Fruit fly (Drosophila melanogaster) whole organism, embryonic: Measurements from ENCODE around the gene Sk2.

Experiments
- Ada2b ChIP-seq: fragments of 200-800 bp; sonication (Bioruptor generic); IDR thresholded peaks from 2 replicates; pipeline ENCODE4 v1.3.6; 2022; ENCODE audit warnings: missing biosample characterization, missing genetic modification characterization
- B-H2 ChIP-seq: fragments of 200-800 bp; sonication (Bioruptor generic); optimal IDR thresholded peaks from 2 replicates; lab custom pipeline; 2018; ENCODE audit warnings: missing biosample characterization, mild to moderate bottlenecking, missing genetic modification characterization
- CG10274 ChIP-seq: fragments of 200-800 bp; sonication (Bioruptor generic); optimal IDR thresholded peaks from 3 replicates; lab custom pipeline; 2017; ENCODE audit warnings: missing biosample characterization, mild to moderate bottlenecking, missing genetic modification characterization
- CG10959 ChIP-seq: fragments of 200-800 bp; sonication (Bioruptor generic); IDR thresholded peaks from 2 replicates; pipeline ENCODE4 v1.3.6; 2022; ENCODE audit warnings: missing biosample characterization, missing genetic modification characterization
- CG11695 ChIP-seq: fragments of 200-800 bp; sonication (Bioruptor generic); IDR thresholded peaks from 3 replicates; pipeline ENCODE4 v1.3.6; 2022; ENCODE audit warnings: missing biosample characterization, missing genetic modification characterization
- CG12071 ChIP-seq: fragments of 200-800 bp; sonication (Bioruptor generic); optimal IDR thresholded peaks from 3 replicates; lab custom pipeline; 2018; ENCODE audit warnings: missing biosample characterization, mild to moderate bottlenecking, missing genetic modification characterization
- CG12659 ChIP-seq: fragments of 200-800 bp; sonication (Bioruptor generic); optimal IDR thresholded peaks from 3 replicates; lab custom pipeline; 2017; ENCODE audit warnings: mild to moderate bottlenecking, missing biosample characterization, missing genetic modification reagents, missing genetic modification characterization
- CG15073 ChIP-seq: fragments of 200-800 bp; sonication (Bioruptor generic); optimal IDR thresholded peaks from 2 replicates; lab custom pipeline; 2016; ENCODE audit warnings: missing biosample characterization, missing genetic modification characterization
- CG1603 ChIP-seq: fragments of 200-800 bp; sonication (Bioruptor generic); optimal IDR thresholded peaks from 2 replicates; lab custom pipeline; 2019; ENCODE audit warnings: missing biosample characterization, mild to moderate bottlenecking, missing genetic modification characterization, moderate library complexity
- CG16813 ChIP-seq: fragments of 200-800 bp; sonication (Bioruptor generic); IDR thresholded peaks from 3 replicates; pipeline ENCODE4 v1.3.6; 2022; ENCODE audit warnings: missing biosample characterization, missing genetic modification characterization; ENCODE audit not compliant: partially characterized antibody
- CG17612 ChIP-seq: fragments of 200-800 bp; sonication (Bioruptor generic); IDR thresholded peaks from 2 replicates; pipeline ENCODE4 v1.3.6; 2022; ENCODE audit warnings: missing biosample characterization, missing genetic modification characterization
- CG2116 ChIP-seq: fragments of 200-800 bp; sonication (Bioruptor generic); optimal IDR thresholded peaks from 3 replicates; lab custom pipeline; 2018; ENCODE audit warnings: missing biosample characterization, mild to moderate bottlenecking, missing genetic modification characterization
- CG2120 ChIP-seq: fragments of 200-800 bp; sonication (Bioruptor generic); optimal IDR thresholded peaks from 3 replicates; lab custom pipeline; 2016; ENCODE audit warnings: missing biosample characterization, missing genetic modification characterization
- CG2129 ChIP-seq: fragments of 200-800 bp; sonication (Bioruptor generic); IDR thresholded peaks from 2 replicates; pipeline ENCODE4 v1.3.6; 2022; ENCODE audit warnings: missing biosample characterization, missing genetic modification characterization; ENCODE audit not compliant: partially characterized antibody
- CG31441 ChIP-seq: fragments of 200-800 bp; sonication (Bioruptor generic); IDR thresholded peaks from 2 replicates; pipeline ENCODE4 v1.3.6; 2022; ENCODE audit warnings: missing biosample characterization, missing genetic modification characterization
- CG32532 ChIP-seq: fragments of 200-800 bp; sonication (Bioruptor generic); IDR thresholded peaks from 2 replicates; pipeline ENCODE4 v1.3.6; 2022; ENCODE audit warnings: missing biosample characterization, missing genetic modification characterization
- CG33557 ChIP-seq: fragments of 200-800 bp; sonication (Bioruptor generic); optimal IDR thresholded peaks from 2 replicates; lab custom pipeline; 2019; ENCODE audit warnings: missing biosample characterization, mild to moderate bottlenecking, missing genetic modification characterization, moderate library complexity
- CG4360 ChIP-seq: fragments of 200-800 bp; sonication (Bioruptor generic); IDR thresholded peaks from 2 replicates; pipeline ENCODE4 v1.3.6; 2022; ENCODE audit warnings: missing biosample characterization, missing genetic modification characterization
- CG8359 ChIP-seq: fragments of 200-800 bp; sonication (Bioruptor generic); optimal IDR thresholded peaks from 2 replicates; lab custom pipeline; 2017; ENCODE audit warnings: missing biosample characterization, mild to moderate bottlenecking, missing genetic modification characterization, borderline replicate concordance
- Doc3 ChIP-seq: fragments of 200-800 bp; sonication (Bioruptor generic); IDR thresholded peaks from 3 replicates; pipeline ENCODE4 v1.3.6; 2022; ENCODE audit warnings: missing biosample characterization, missing genetic modification characterization; ENCODE audit not compliant: partially characterized antibody
- Dref ChIP-seq: fragments of 200-800 bp; sonication (Bioruptor generic); IDR thresholded peaks from 2 replicates; pipeline ENCODE4 v1.3.6; 2022; ENCODE audit warnings: missing biosample characterization, missing genetic modification characterization
- Hand ChIP-seq: fragments of 200-800 bp; sonication (Bioruptor generic); optimal IDR thresholded peaks from 2 replicates; lab custom pipeline; 2017; ENCODE audit warnings: mild to moderate bottlenecking, missing biosample characterization, missing genetic modification reagents, missing genetic modification characterization
- HmgZ ChIP-seq: fragments of 200-800 bp; sonication (Bioruptor generic); optimal IDR thresholded peaks from 2 replicates; lab custom pipeline; 2018; ENCODE audit warnings: missing biosample characterization, mild to moderate bottlenecking, missing genetic modification characterization
- Hr51 ChIP-seq, 2 experiments: fragments of 200-800 bp; sonication (Bioruptor generic); optimal IDR thresholded peaks; 2 replicates in 1 of 2; 3 replicates in 1 of 2; lab custom pipeline; 2016 to 2018; ENCODE audit warnings: missing biosample characterization in 2 of 2, missing genetic modification characterization in 2 of 2, mild to moderate bottlenecking in 1 of 2, moderate library complexity in 1 of 2
- Lpt ChIP-seq: fragments of >200 bp; optimal IDR thresholded peaks from 2 replicates; lab custom pipeline; 2018; ENCODE audit warnings: missing biosample characterization, missing genetic modification characterization
- MBD-R2 ChIP-seq: fragments of 200-800 bp; sonication (Bioruptor generic); IDR thresholded peaks from 2 replicates; pipeline ENCODE4 v1.3.6; 2022; ENCODE audit warnings: missing biosample characterization, missing genetic modification characterization
- MESR4 ChIP-seq: fragments of 200-800 bp; sonication (Bioruptor generic); optimal IDR thresholded peaks from 2 replicates; lab custom pipeline; 2018; ENCODE audit warnings: missing biosample characterization, mild to moderate bottlenecking, missing genetic modification characterization, moderate library complexity
- NK7.1 ChIP-seq: fragments of 200-800 bp; sonication (Bioruptor generic); optimal IDR thresholded peaks from 3 replicates; lab custom pipeline; 2016; ENCODE audit warnings: missing biosample characterization, missing genetic modification characterization
- NfI ChIP-seq: fragments of 200-800 bp; sonication (Bioruptor generic); optimal IDR thresholded peaks from 3 replicates; lab custom pipeline; 2018; ENCODE audit warnings: missing biosample characterization, mild to moderate bottlenecking, missing genetic modification characterization, moderate library complexity
- Six4 ChIP-seq: fragments of 200-800 bp; sonication (Bioruptor generic); optimal IDR thresholded peaks from 2 replicates; lab custom pipeline; 2016; ENCODE audit warnings: missing biosample characterization, missing genetic modification characterization
- Sry-β ChIP-seq: fragments of 200-800 bp; sonication (Bioruptor generic); optimal IDR thresholded peaks from 2 replicates; lab custom pipeline; 2018; ENCODE audit warnings: missing biosample characterization, mild to moderate bottlenecking, missing genetic modification characterization, moderate library complexity
- Stat92E ChIP-seq, 3 experiments: fragments of >200 bp in 2 of 3; fragments of 200-800 bp in 1 of 3; sonication (Bioruptor generic) in 1 of 3; optimal IDR thresholded peaks; 2 replicates each; lab custom pipeline; 2017 to 2019; ENCODE audit warnings: missing biosample characterization in 3 of 3, missing genetic modification characterization in 3 of 3, mild to moderate bottlenecking in 1 of 3, moderate library complexity in 1 of 3
- Xrp1 ChIP-seq: fragments of 200-800 bp; sonication (Bioruptor generic); IDR thresholded peaks from 2 replicates; pipeline ENCODE4 v1.3.6; 2022; ENCODE audit warnings: missing biosample characterization, missing genetic modification characterization
- az2 ChIP-seq: fragments of 200-800 bp; sonication (Bioruptor generic); optimal IDR thresholded peaks from 3 replicates; lab custom pipeline; 2016; ENCODE audit warnings: missing biosample characterization, missing genetic modification characterization
- br ChIP-seq: fragments of >200 bp; optimal IDR thresholded peaks from 2 replicates; lab custom pipeline; 2017
- caup ChIP-seq: fragments of 200-800 bp; sonication (Bioruptor generic); optimal IDR thresholded peaks from 3 replicates; lab custom pipeline; 2017; ENCODE audit warnings: missing biosample characterization, mild to moderate bottlenecking, missing genetic modification characterization, moderate library complexity; ENCODE audit not compliant: severe bottlenecking
- dmrt99B ChIP-seq: fragments of 200-800 bp; sonication (Bioruptor generic); optimal IDR thresholded peaks from 2 replicates; lab custom pipeline; 2018; ENCODE audit warnings: missing biosample characterization, mild to moderate bottlenecking, missing genetic modification characterization, moderate library complexity
- en ChIP-seq: fragments of 200-800 bp; sonication (Bioruptor generic); optimal IDR thresholded peaks from 2 replicates; lab custom pipeline; 2016; ENCODE audit warnings: missing biosample characterization, missing genetic modification characterization
- ewg ChIP-seq: fragments of 200-800 bp; sonication (Bioruptor generic); optimal IDR thresholded peaks from 3 replicates; lab custom pipeline; 2017; ENCODE audit warnings: mild to moderate bottlenecking, missing biosample characterization, missing genetic modification reagents, missing genetic modification characterization
- gem ChIP-seq: fragments of 200-800 bp; sonication (Bioruptor generic); optimal IDR thresholded peaks from 2 replicates; lab custom pipeline; 2019; ENCODE audit warnings: missing biosample characterization, mild to moderate bottlenecking, missing genetic modification characterization, moderate library complexity
- grau ChIP-seq: fragments of 200-800 bp; optimal IDR thresholded peaks from 3 replicates; lab custom pipeline; 2019; ENCODE audit warnings: missing biosample characterization, mild to moderate bottlenecking, missing genetic modification characterization, moderate library complexity
- knrl ChIP-seq: fragments of 200-800 bp; sonication (Bioruptor generic); IDR thresholded peaks from 3 replicates; pipeline ENCODE4 v1.3.6; 2022; ENCODE audit warnings: missing biosample characterization, missing genetic modification characterization; ENCODE audit not compliant: partially characterized antibody
- lab ChIP-seq: fragments of 200-800 bp; sonication (Bioruptor generic); optimal IDR thresholded peaks from 3 replicates; lab custom pipeline; 2017; ENCODE audit warnings: missing biosample characterization, missing genetic modification characterization, mild to moderate bottlenecking, moderate library complexity, missing genetic modification reagents
- nerfin-2 ChIP-seq: fragments of 200-800 bp; sonication (Bioruptor generic); IDR thresholded peaks from 2 replicates; pipeline ENCODE4 v1.3.6; 2022; ENCODE audit warnings: missing biosample characterization, missing genetic modification characterization; ENCODE audit not compliant: partially characterized antibody
- onecut ChIP-seq: fragments of 200-800 bp; sonication (Bioruptor generic); IDR thresholded peaks from 2 replicates; pipeline ENCODE4 v1.3.6; 2022; ENCODE audit warnings: missing biosample characterization, missing genetic modification characterization
- p53 ChIP-seq: fragments of 200-800 bp; sonication (Bioruptor generic); optimal IDR thresholded peaks from 2 replicates; lab custom pipeline; 2016; ENCODE audit warnings: missing biosample characterization, missing genetic modification characterization
- ro ChIP-seq: fragments of 200-800 bp; sonication (Bioruptor generic); IDR thresholded peaks from 2 replicates; pipeline ENCODE4 v1.3.6; 2022; ENCODE audit warnings: missing biosample characterization, missing genetic modification characterization
- trh ChIP-seq: fragments of 200-800 bp; sonication (Bioruptor generic); optimal IDR thresholded peaks from 2 replicates; lab custom pipeline; 2016; ENCODE audit warnings: missing biosample characterization, missing genetic modification characterization
- twi ChIP-seq: fragments of 200-800 bp; optimal IDR thresholded peaks from 2 replicates; lab custom pipeline; 2019; ENCODE audit warnings: missing biosample characterization, mild to moderate bottlenecking, missing genetic modification characterization, moderate library complexity

Sk2 gene

DNA sequence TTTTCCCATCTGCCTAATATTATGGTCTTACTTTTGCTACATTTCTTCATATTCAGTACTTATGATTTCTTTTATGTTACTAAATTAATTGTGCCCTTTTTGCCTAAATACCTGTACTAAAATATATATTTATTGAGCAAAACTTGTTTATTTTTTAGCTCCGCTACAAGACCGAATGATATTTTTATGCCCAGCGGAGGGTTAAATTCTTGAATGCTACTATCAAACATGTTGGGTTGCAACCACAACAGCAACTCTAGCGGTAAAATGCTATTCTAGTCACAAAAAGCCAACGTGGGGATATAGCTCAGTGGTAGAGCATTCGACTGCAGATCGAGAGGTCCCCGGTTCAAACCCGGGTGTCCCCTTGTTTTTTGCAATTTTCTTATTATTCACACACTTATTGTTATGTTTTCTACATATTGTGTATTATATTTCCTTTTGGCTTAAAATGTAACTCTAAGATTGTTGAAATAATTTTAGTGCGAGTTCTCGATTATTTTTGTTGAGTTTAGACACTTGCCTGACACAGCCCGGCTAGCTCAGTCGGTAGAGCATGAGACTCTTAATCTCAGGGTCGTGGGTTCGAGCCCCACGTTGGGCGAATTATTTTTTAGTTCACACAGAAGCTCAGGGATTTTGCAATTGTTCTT lies 49.3 kb downstream of the Sk2 start (continued):
- TF ChIP-seq MESR4 (no peak), Xrp1 (GFP tag; lab: Robert Waterston, UW) (no peak; the same call in none of the 2 replicates), knrl (GFP tag; lab: Robert Waterston, UW) (peak; percentile 74), Hand (GFP tag; lab: Kevin White, UChicago) (peak; percentile 21), CG4360 (no peak), CG2120 (GFP tag; lab: Kevin White, UChicago) (peak; percentile 53), onecut (no peak), Hr51 (GFP tag; optimal IDR thresholded peaks at IDR 0.05; lab: Kevin White, UChicago) (no peak), CG10274 (GFP tag; lab: Kevin White, UChicago) (no peak), dmrt99B (tag; lab: Kevin White, UChicago) (no peak), Six4 (GFP tag; lab: Kevin White, UChicago) (no peak), CG2129 (GFP tag; lab: Robert Waterston, UW) (peak; percentile 38; the same call in 1 of the 2 replicates), gem (tag; lab: Kevin White, UChicago) (peak; percentile 44), Sry-β (GFP tag; lab: Kevin White, UChicago) (no peak), grau (tag; lab: Kevin White, UChicago) (peak; percentile 40), twi (no peak), lab (GFP tag; lab: Kevin White, UChicago) (peak; percentile 60), caup (no peak), CG15073 (GFP tag; lab: Kevin White, UChicago) (no peak), Ada2b (peak; percentile 3; the same call in 1 of the 2 replicates), CG32532 (peak; percentile 43; the same call in 1 of the 2 replicates), CG12071 (GFP tag; lab: Kevin White, UChicago) (no peak), HmgZ (no peak), CG17612 (GFP tag; lab: Robert Waterston, UW) (no peak), B-H2 (GFP tag; lab: Kevin White, UChicago) (no peak), p53 (no peak), CG16813 (GFP tag; lab: Robert Waterston, UW) (peak; percentile 89), Stat92E (GFP tag; optimal IDR thresholded peaks at IDR 0.05; lab: Kevin White, UChicago) (peak in 1 of 3 experiments; percentile 12), Lpt (GFP tag; lab: Kevin White, UChicago) (no peak), ewg (GFP tag; lab: Kevin White, UChicago) (no peak), MBD-R2 (GFP tag; lab: Robert Waterston, UW) (no peak), ro (GFP tag; lab: Robert Waterston, UW) (no peak), CG31441 (GFP tag; lab: Robert Waterston, UW) (no peak; the same call in 1 of the 2 replicates), en (GFP tag; lab: Kevin White, UChicago) (peak; percentile 5), CG1603 (tag; lab: Kevin White, UChicago) (no peak), trh (GFP tag; lab: Kevin White, UChicago) (no peak), nerfin-2 (GFP tag; lab: Robert Waterston, UW) (peak; percentile 92), NfI (GFP tag; lab: Kevin White, UChicago) (peak; percentile 5), CG11695 (no peak), CG10959 (peak; percentile 87), br (lab: Kevin White, UChicago) (no peak), CG2116 (GFP tag; lab: Kevin White, UChicago) (no peak), az2 (no peak), NK7.1 (no peak), Dref (GFP tag; lab: Robert Waterston, UW) (no peak), CG33557 (GFP tag; lab: Kevin White, UChicago) (no peak), CG8359 (no peak), CG12659 (GFP tag; lab: Kevin White, UChicago) (peak; percentile 17), Doc3 (GFP tag; lab: Robert Waterston, UW) (peak; percentile 39; the same call in 1 of the 3 replicates)
